Fruit fly (Drosophila melanogaster): Measurements from ENCODE around the gene CG13690.

Gene CG13690

dm6 chr2L:430820-431628 is 11.6 kb upstream of the CG13690 start, which contains the start of gene ex (continued):
- peak; percentile 72; the same call in 2 of the 3 replicates for TF ChIP-seq eg (GFP tag; IDR thresholded peaks at IDR 0.05)
- TF ChIP-seq Sox14 (GFP tag; optimal IDR thresholded peaks at IDR 0.05) = peak; percentile 35
- no peak for TF ChIP-seq CG4318 (GFP tag; optimal IDR thresholded peaks at IDR 0.05)
- no peak for TF ChIP-seq dac (GFP tag; optimal IDR thresholded peaks at IDR 0.05)
- no peak for TF ChIP-seq Ets21C (GFP tag; optimal IDR thresholded peaks at IDR 0.05)
- peak; percentile 71; the same call in 1 of the 2 replicates for TF ChIP-seq CG15336 (GFP tag; IDR thresholded peaks at IDR 0.05)
- no peak for TF ChIP-seq Smox (GFP tag; optimal IDR thresholded peaks at IDR 0.05)
- peak; percentile 60 for TF ChIP-seq CG6854 (GFP tag; optimal IDR thresholded peaks at IDR 0.05)
- TF ChIP-seq CG8119 (GFP tag; IDR thresholded peaks at IDR 0.05) = peak; percentile 76; the same call in 2 of the 3 replicates
- peak; percentile 65 for TF ChIP-seq CG1621 (tag; optimal IDR thresholded peaks at IDR 0.05)
- TF ChIP-seq vri (GFP tag; optimal IDR thresholded peaks at IDR 0.05) = peak; percentile 41

- peak; percentile 95 for TF ChIP-seq Hr39 (GFP tag; optimal IDR thresholded peaks at IDR 0.05)
- TF ChIP-seq esn (GFP tag; optimal IDR thresholded peaks at IDR 0.05) = peak; percentile 96
- peak; percentile 80 for TF ChIP-seq Blimp-1 (GFP tag; optimal IDR thresholded peaks at IDR 0.05)
- TF ChIP-seq Eip78C (GFP tag) = peak; percentile 96
- peak; percentile 98 for TF ChIP-seq svp (GFP tag)
- TF ChIP-seq Sox14 (GFP tag; optimal IDR thresholded peaks at IDR 0.05) = peak; percentile 93
- peak; percentile 81 for TF ChIP-seq CG8632 (GFP tag; optimal IDR thresholded peaks at IDR 0.05)
- peak; percentile 72 for TF ChIP-seq CG10669 (GFP tag; optimal IDR thresholded peaks at IDR 0.05)
- peak; percentile 77 for TF ChIP-seq CG7368 (GFP tag; optimal IDR thresholded peaks at IDR 0.05)
- peak; percentile 23 to 62 for TF ChIP-seq ss (GFP tag; optimal IDR thresholded peaks at IDR 0.05)
- peak; percentile 91 for TF ChIP-seq acj6 (GFP tag; optimal IDR thresholded peaks at IDR 0.05)
- peak; percentile 60 for TF ChIP-seq Hr4 (GFP tag; optimal IDR thresholded peaks at IDR 0.05)
- peak; percentile 81 for TF ChIP-seq CG8319 (GFP tag; optimal IDR thresholded peaks at IDR 0.05)
- peak; percentile 95 for TF ChIP-seq topi (GFP tag; optimal IDR thresholded peaks at IDR 0.05)
- peak; percentile 93 for TF ChIP-seq vri (GFP tag; optimal IDR thresholded peaks at IDR 0.05)
- TF ChIP-seq CG31627 (GFP tag; optimal IDR thresholded peaks at IDR 0.05) = peak; percentile 95
- peak; percentile 84 for TF ChIP-seq CG34406 (GFP tag; optimal IDR thresholded peaks at IDR 0.05)
- peak; percentile 90 for TF ChIP-seq CG6792 (GFP tag; optimal IDR thresholded peaks at IDR 0.05)
- peak; percentile 60 for TF ChIP-seq CG9139 (GFP tag; optimal IDR thresholded peaks at IDR 0.05)
- TF ChIP-seq CG8119 (GFP tag; IDR thresholded peaks at IDR 0.05) = peak; percentile 71
- TF ChIP-seq Gug (GFP tag; IDR thresholded peaks at IDR 0.05) = peak; percentile 67
- peak; percentile 71 for TF ChIP-seq fd85E (GFP tag; optimal IDR thresholded peaks at IDR 0.05)
- TF ChIP-seq OdsH (GFP tag; optimal IDR thresholded peaks at IDR 0.05) = peak; percentile 87
- peak; percentile 90 for TF ChIP-seq CG3919 (GFP tag; optimal IDR thresholded peaks at IDR 0.05)
- peak; percentile 96 for TF ChIP-seq Sox102F (GFP tag; optimal IDR thresholded peaks at IDR 0.05)
- peak; percentile 9 for TF ChIP-seq CG16779 (tag; optimal IDR thresholded peaks at IDR 0.05)
- peak; percentile 89 for TF ChIP-seq Eip75B (GFP tag; optimal IDR thresholded peaks at IDR 0.05)
- TF ChIP-seq fd59A (GFP tag; optimal IDR thresholded peaks at IDR 0.05) = peak; percentile 78
- no peak for TF ChIP-seq Hr38 (GFP tag; optimal IDR thresholded peaks at IDR 0.05)
- peak; percentile 93 for TF ChIP-seq Ets21C (GFP tag; optimal IDR thresholded peaks at IDR 0.05)
- TF ChIP-seq CG10631 (GFP tag; optimal IDR thresholded peaks at IDR 0.05) = peak; percentile 89
- peak; percentile 71 for TF ChIP-seq spab (GFP tag; optimal IDR thresholded peaks at IDR 0.05)
- TF ChIP-seq salr (GFP tag; optimal IDR thresholded peaks at IDR 0.05) = peak; percentile 67 to 69
- TF ChIP-seq dac (GFP tag; optimal IDR thresholded peaks at IDR 0.05) = no peak
- TF ChIP-seq CG3032 (tag; optimal IDR thresholded peaks at IDR 0.05) = peak; percentile 83
- TF ChIP-seq dsx (GFP tag; optimal IDR thresholded peaks at IDR 0.05; ENCODE audit: poor library complexity, severe bottlenecking) = peak; percentile 65
- peak; percentile 80 for TF ChIP-seq Ets96B (tag; optimal IDR thresholded peaks at IDR 0.05)
- TF ChIP-seq Sox15 (GFP tag; optimal IDR thresholded peaks at IDR 0.05) = peak; percentile 73
- peak; percentile 77 for TF ChIP-seq CG1621 (tag; optimal IDR thresholded peaks at IDR 0.05)
- TF ChIP-seq CG11294 (GFP tag; IDR thresholded peaks at IDR 0.05) = peak; percentile 46; the same call in 1 of the 2 replicates
Measured at dm6 chr2L:429680-430484, 10.4 kb upstream of the CG13690 start.
